Worm (Caenorhabditis elegans) whole organism, early embryonic: Measurements from ENCODE around the gene cpd-2.

Source experiments
- F13C5.2 ChIP-seq: sonication (generic microtip); optimal IDR thresholded peaks from 2 replicates; lab custom pipeline; 2017; ENCODE audit warnings: mild to moderate bottlenecking, missing genetic modification characterization, inconsistent platforms, missing compliant biosample characterization
- aly-1 ChIP-seq: sonication (generic microtip); optimal IDR thresholded peaks from 2 replicates; lab custom pipeline; 2016; ENCODE audit warnings: missing genetic modification characterization, missing compliant biosample characterization
- ama-1 ChIP-seq: fragments of 150-350 bp; optimal IDR thresholded peaks from 2 replicates; lab custom pipeline; 2014
- ceh-36 ChIP-seq: sonication (generic microtip); optimal IDR thresholded peaks from 2 replicates; lab custom pipeline; 2016; ENCODE audit warnings: missing genetic modification characterization, inconsistent platforms, missing compliant biosample characterization
- ets-7 ChIP-seq: sonication (generic microtip); optimal IDR thresholded peaks from 2 replicates; lab custom pipeline; 2016; ENCODE audit warnings: missing genotype, missing genetic modification characterization, missing compliant biosample characterization
- flt-1 ChIP-seq: fragments of 200-800 bp; sonication (Bioruptor generic); IDR thresholded peaks from 2 replicates; pipeline ENCODE4 v1.3.6; 2022; ENCODE audit warnings: missing genetic modification characterization, missing compliant biosample characterization
- hmbx-1 ChIP-seq: sonication (generic microtip); optimal IDR thresholded peaks from 2 replicates; lab custom pipeline; 2016; ENCODE audit warnings: mild to moderate bottlenecking, missing genetic modification characterization, missing compliant biosample characterization
- hmg-4 ChIP-seq: fragments of 200-800 bp; sonication (Bioruptor generic); optimal IDR thresholded peaks from 2 replicates; lab custom pipeline; 2018; ENCODE audit warnings: mild to moderate bottlenecking, missing genetic modification characterization, missing compliant biosample characterization
- hnd-1 ChIP-seq: sonication (generic microtip); optimal IDR thresholded peaks from 2 replicates; lab custom pipeline; 2016; ENCODE audit warnings: missing genetic modification characterization, missing compliant biosample characterization
- scrt-1 ChIP-seq: fragments of 200-800 bp; sonication (Bioruptor generic); IDR thresholded peaks from 2 replicates; pipeline ENCODE4 v1.3.6; 2022; ENCODE audit warnings: missing genetic modification characterization, missing compliant biosample characterization
- tbx-11 ChIP-seq: fragments of 200-800 bp; sonication (Bioruptor generic); IDR thresholded peaks from 2 replicates; pipeline ENCODE4 v1.3.6; 2022; ENCODE audit warnings: missing genetic modification characterization, missing compliant biosample characterization
- tbx-37 ChIP-seq: fragments of 200-800 bp; sonication (Bioruptor generic); conservative IDR thresholded peaks from 2 replicates; pipeline ENCODE4 v1.3.6; 2022; ENCODE audit warnings: missing genetic modification reagents, missing genetic modification characterization, missing compliant biosample characterization
- tra-4 ChIP-seq: sonication (generic microtip); optimal IDR thresholded peaks from 2 replicates; lab custom pipeline; 2017; ENCODE audit warnings: missing genetic modification characterization, missing compliant biosample characterization

- no peak for TF ChIP-seq ama-1 (lab: Kevin White, UChicago)
- no peak for TF ChIP-seq flt-1 (GFP tag; lab: Robert Waterston, UW)
- no peak for TF ChIP-seq tbx-37 (GFP tag; lab: Robert Waterston, UW)
- TF ChIP-seq aly-1 (tag; lab: Kevin White, UChicago), result no peak
- TF ChIP-seq hnd-1, result no peak
- TF ChIP-seq tbx-11 (GFP tag; lab: Robert Waterston, UW), result no peak
- TF ChIP-seq hmg-4 (GFP tag; lab: Kevin White, UChicago), result no peak
- no peak for TF ChIP-seq scrt-1 (GFP tag; lab: Robert Waterston, UW)
- no peak for TF ChIP-seq F13C5.2
- TF ChIP-seq ceh-36 (tag; lab: Kevin White, UChicago), result no peak
- TF ChIP-seq tra-4 (tag; lab: Kevin White, UChicago), result no peak
- no peak for TF ChIP-seq hmbx-1
- no peak for TF ChIP-seq ets-7 (tag; lab: Kevin White, UChicago)
These were observed 5.3 kb upstream of the cpd-2 start for ce11 chrX:16044325-16044724.
